Fruit fly (Drosophila melanogaster) whole organism, adult: ENCODE results near the gene Cpr72Ec.

Source experiments
- CG11617 ChIP-seq: fragments of 200-800 bp; sonication (Bioruptor generic); optimal IDR thresholded peaks from 2 replicates; lab custom pipeline; 2017; ENCODE audit warnings: mild to moderate bottlenecking, missing biosample characterization, missing genetic modification reagents, missing genetic modification characterization
- CG5204 ChIP-seq: fragments of 200-800 bp; sonication (Bioruptor generic); optimal IDR thresholded peaks from 2 replicates; lab custom pipeline; 2016; ENCODE audit warnings: missing biosample characterization, missing genetic modification characterization
- Clk ChIP-seq: fragments of 200-800 bp; sonication (Bioruptor generic); optimal IDR thresholded peaks from 2 replicates; lab custom pipeline; 2017; ENCODE audit warnings: missing biosample characterization, missing genetic modification characterization
- Hr96 ChIP-seq: fragments of 200-800 bp; sonication (Bioruptor generic); optimal IDR thresholded peaks from 2 replicates; lab custom pipeline; 2016; ENCODE audit warnings: missing biosample characterization, missing genetic modification characterization
- cnc ChIP-seq, 2 experiments: fragments of >200 bp; optimal IDR thresholded peaks; 2 replicates each; lab custom pipeline; 2017
- kay ChIP-seq: fragments of 200-800 bp; sonication (Bioruptor generic); peaks from one replicate; lab custom pipeline; 2016; ENCODE audit warnings: missing biosample characterization, missing genetic modification characterization, borderline replicate concordance

- TF ChIP-seq Clk (GFP tag; lab: Kevin White, UChicago) (no peak), kay (GFP tag; lab: Kevin White, UChicago) (no peak), CG5204 (GFP tag; lab: Kevin White, UChicago) (no peak), Hr96 (GFP tag; lab: Kevin White, UChicago) (no peak), cnc (optimal IDR thresholded peaks at IDR 0.05; lab: Kevin White, UChicago) (no peak), CG11617 (GFP tag; lab: Kevin White, UChicago) (no peak)
Observed at dm6 chr3L:16362119-16362653, 5.0 kb downstream of the Cpr72Ec start, which contains the start of gene Cpr72Ea.
